Fruit fly (Drosophila melanogaster): ENCODE results near the gene Gr93c.
A peak's percentile ranks its signal among the peaks of the same experiment; 100 is the strongest.

The Gr93c gene

DNA sequence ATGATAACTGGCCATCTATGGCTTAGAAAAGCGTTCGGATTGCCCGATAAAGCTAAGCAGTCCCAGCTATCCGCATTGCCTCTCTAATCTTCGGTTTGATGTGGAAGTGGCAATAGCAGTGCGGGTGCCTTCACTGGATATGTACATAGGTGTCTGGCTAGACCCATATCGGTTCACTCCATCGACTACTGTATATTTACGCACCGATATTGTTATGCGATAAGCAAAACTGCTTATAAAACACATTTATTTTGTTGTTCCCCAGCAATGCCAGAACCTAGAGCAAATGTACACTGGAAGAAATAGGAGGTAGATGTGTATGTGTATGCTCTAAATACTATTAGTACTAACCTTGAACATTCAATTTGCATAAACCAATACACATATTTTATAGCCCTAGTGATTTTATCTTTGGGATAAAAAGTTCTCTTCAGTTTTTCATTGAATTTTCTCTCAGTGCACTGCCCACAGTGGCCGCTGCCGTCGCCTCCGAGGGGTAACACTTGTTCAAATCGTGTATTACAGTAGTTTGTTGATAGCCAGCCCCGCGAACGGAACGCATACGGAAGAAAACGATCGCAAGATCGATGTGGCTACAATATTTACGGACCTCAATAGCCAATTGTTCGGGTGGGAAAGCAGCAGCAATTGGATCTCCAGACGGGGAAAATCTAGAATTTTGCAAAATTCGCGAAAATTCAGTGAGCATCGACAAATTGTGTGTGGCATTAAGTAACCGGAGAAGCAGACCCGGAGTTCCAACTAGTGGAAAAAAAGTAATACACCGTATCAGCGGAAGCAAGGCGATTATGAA lies 25.3 kb upstream of the Gr93c start, which contains the start of gene CG31431 (continued):
- TF ChIP-seq CG4707 (GFP tag; optimal IDR thresholded peaks at IDR 0.05) (peak; percentile 84), CG4424 (GFP tag; optimal IDR thresholded peaks at IDR 0.05) (peak; percentile 96), pnt (GFP tag; optimal IDR thresholded peaks at IDR 0.05) (peak; percentile 95), row (GFP tag; IDR thresholded peaks at IDR 0.05) (peak; percentile 99), zfh2 (GFP tag; optimal IDR thresholded peaks at IDR 0.05) (peak; percentile 97), CG10431 (GFP tag; optimal IDR thresholded peaks at IDR 0.05) (peak; percentile 69), amos (GFP tag; IDR thresholded peaks at IDR 0.05; ENCODE audit: partially characterized antibody) (no peak), CG3838 (GFP tag; optimal IDR thresholded peaks at IDR 0.05) (peak; percentile 90), CG7372 (GFP tag; IDR thresholded peaks at IDR 0.05) (peak; percentile 98), sens-2 (GFP tag; IDR thresholded peaks at IDR 0.05) (peak; percentile 93), E2f1 (GFP tag; IDR thresholded peaks at IDR 0.05) (peak; percentile 97), CG14667 (GFP tag; IDR thresholded peaks at IDR 0.05) (peak; percentile 96), otp (GFP tag; IDR thresholded peaks at IDR 0.05) (peak; percentile 95), dan (GFP tag; IDR thresholded peaks at IDR 0.05) (peak; percentile 88), unpg (GFP tag; optimal IDR thresholded peaks at IDR 0.05) (peak; percentile 98), tap (tag; optimal IDR thresholded peaks at IDR 0.05) (peak; percentile 97), CG12236 (GFP tag; optimal IDR thresholded peaks at IDR 0.05) (peak; percentile 93), CG11093 (GFP tag; IDR thresholded peaks at IDR 0.05) (peak; percentile 94), CG17328 (GFP tag; IDR thresholded peaks at IDR 0.05) (peak; percentile 96), Ets65A (GFP tag) (peak; percentile 99), CG13894 (tag; optimal IDR thresholded peaks at IDR 0.05) (peak; percentile 97), Rfx (GFP tag; IDR thresholded peaks at IDR 0.05) (peak; percentile 99), insv (GFP tag; optimal IDR thresholded peaks at IDR 0.05) (peak; percentile 19 to 70), Gsc (GFP tag; IDR thresholded peaks at IDR 0.05) (no peak; the same call in none of the 2 replicates), stwl (tag; optimal IDR thresholded peaks at IDR 0.05) (peak; percentile 43), CG12769 (tag; optimal IDR thresholded peaks at IDR 0.05) (peak; percentile 99), CG11695 (GFP tag; IDR thresholded peaks at IDR 0.05) (peak; percentile 98), dpn (GFP tag; optimal IDR thresholded peaks at IDR 0.05) (peak; percentile 97), CG17359 (tag; optimal IDR thresholded peaks at IDR 0.05) (peak; percentile 97), sug (tag; optimal IDR thresholded peaks at IDR 0.05) (peak; percentile 96), az2 (GFP tag; optimal IDR thresholded peaks at IDR 0.05) (peak; percentile 97), Deaf1 (tag; optimal IDR thresholded peaks at IDR 0.05) (peak; percentile 88), chinmo (GFP tag; IDR thresholded peaks at IDR 0.05; ENCODE audit: partially characterized antibody) (0 out of 4 replicates have a peak, but pooled peaks have one; percentile 17), CG31224 (GFP tag; IDR thresholded peaks at IDR 0.05) (peak; percentile 95), Med (GFP tag) (peak; percentile 100), ssp (GFP tag; IDR thresholded peaks at IDR 0.05) (peak; percentile 89), CG11398 (GFP tag; optimal IDR thresholded peaks at IDR 0.05) (peak; percentile 96), zen2 (GFP tag; IDR thresholded peaks at IDR 0.05; ENCODE audit: partially characterized antibody) (no peak), Vsx1 (GFP tag; optimal IDR thresholded peaks at IDR 0.05) (peak; percentile 91), Xrp1 (GFP tag; IDR thresholded peaks at IDR 0.05) (peak; percentile 97), hth (optimal IDR thresholded peaks at IDR 0.05) (no peak), CG12104 (GFP tag; optimal IDR thresholded peaks at IDR 0.05) (peak; percentile 95), z (GFP tag; IDR thresholded peaks at IDR 0.05) (peak; percentile 72; the same call in 2 of the 3 replicates), ewg (GFP tag; optimal IDR thresholded peaks at IDR 0.05) (peak; percentile 90), CG1529 (GFP tag; optimal IDR thresholded peaks at IDR 0.05) (peak; percentile 91), CG6654 (GFP tag; optimal IDR thresholded peaks at IDR 0.05) (peak; percentile 86), sr (GFP tag; IDR thresholded peaks at IDR 0.05) (peak; percentile 88), CG11723 (GFP tag; optimal IDR thresholded peaks at IDR 0.05) (peak; percentile 88), schlank (tag; optimal IDR thresholded peaks at IDR 0.05) (peak; percentile 97), dimm (GFP tag; IDR thresholded peaks at IDR 0.05) (peak; percentile 86)

All from whole organism, embryonic.